Fruit fly (Drosophila melanogaster): ENCODE measurements around the gene CG42449.

The CG42449 gene

dm6 chrX:5639083-5639482, 44.0 kb upstream of the CG42449 start (continued):
- 0 out of 3 replicates have a peak, but pooled peaks have one; percentile 24 for TF ChIP-seq CG8119 (GFP tag; IDR thresholded peaks at IDR 0.05)
- TF ChIP-seq Sox15 (GFP tag; optimal IDR thresholded peaks at IDR 0.05): no peak
- no peak for TF ChIP-seq CG11294 (GFP tag; IDR thresholded peaks at IDR 0.05)
- peak; percentile 32 for TF ChIP-seq achi (GFP tag; optimal IDR thresholded peaks at IDR 0.05)
- no peak for TF ChIP-seq CG6808 (GFP tag; optimal IDR thresholded peaks at IDR 0.05)
- no peak for TF ChIP-seq fd85E (GFP tag; optimal IDR thresholded peaks at IDR 0.05)
- TF ChIP-seq CG4318 (GFP tag; optimal IDR thresholded peaks at IDR 0.05): no peak
- TF ChIP-seq Eip93F (GFP tag; optimal IDR thresholded peaks at IDR 0.05): no peak
- TF ChIP-seq Lpt (GFP tag; optimal IDR thresholded peaks at IDR 0.05): no peak
- peak; percentile 31; the same call in 1 of the 3 replicates for TF ChIP-seq eg (GFP tag; IDR thresholded peaks at IDR 0.05)
- TF ChIP-seq Hr39 (GFP tag; optimal IDR thresholded peaks at IDR 0.05): peak; percentile 33
- no peak for TF ChIP-seq vri (GFP tag; optimal IDR thresholded peaks at IDR 0.05)
- peak; percentile 23 for TF ChIP-seq CG1621 (tag; optimal IDR thresholded peaks at IDR 0.05)

- TF ChIP-seq svp (GFP tag) (peak; percentile 8), Eip75B (GFP tag; optimal IDR thresholded peaks at IDR 0.05) (peak; percentile 1), CG10631 (GFP tag; optimal IDR thresholded peaks at IDR 0.05) (peak; percentile 4), esn (GFP tag; optimal IDR thresholded peaks at IDR 0.05) (peak; percentile 10), CG11762 (GFP tag; optimal IDR thresholded peaks at IDR 0.05; ENCODE audit: insufficient read depth) (no peak), CG32006 (GFP tag; optimal IDR thresholded peaks at IDR 0.05) (peak; percentile 13), CG15336 (GFP tag; IDR thresholded peaks at IDR 0.05) (peak; percentile 35; the same call in 1 of the 2 replicates), Eip93F (GFP tag; optimal IDR thresholded peaks at IDR 0.05) (no peak), CG6854 (GFP tag; optimal IDR thresholded peaks at IDR 0.05) (no peak)
Measured at dm6 chrX:5646228-5646627, 36.8 kb upstream of the CG42449 start.

- peak; percentile 73 for TF ChIP-seq lz (GFP tag; optimal IDR thresholded peaks at IDR 0.05)
- TF ChIP-seq CG3032 (tag; optimal IDR thresholded peaks at IDR 0.05): peak; percentile 72
- peak; percentile 87 for TF ChIP-seq Hr4 (GFP tag; optimal IDR thresholded peaks at IDR 0.05)
- TF ChIP-seq CG10631 (GFP tag; optimal IDR thresholded peaks at IDR 0.05): peak; percentile 74
- peak; percentile 85 for TF ChIP-seq svp (GFP tag)
- peak; percentile 48 for TF ChIP-seq Sox102F (GFP tag; optimal IDR thresholded peaks at IDR 0.05)
- peak; percentile 72; the same call in 1 of the 2 replicates for TF ChIP-seq CG11294 (GFP tag; IDR thresholded peaks at IDR 0.05)
- peak; percentile 63 for TF ChIP-seq CG34406 (GFP tag; optimal IDR thresholded peaks at IDR 0.05)
- peak; percentile 67 for TF ChIP-seq Met (GFP tag; optimal IDR thresholded peaks at IDR 0.05)
- peak; percentile 61 for TF ChIP-seq fd59A (GFP tag; optimal IDR thresholded peaks at IDR 0.05)
- peak; percentile 76 for TF ChIP-seq pdm3 (GFP tag; optimal IDR thresholded peaks at IDR 0.05)
- TF ChIP-seq esn (GFP tag; optimal IDR thresholded peaks at IDR 0.05): peak; percentile 65
- TF ChIP-seq achi (GFP tag; optimal IDR thresholded peaks at IDR 0.05): peak; percentile 70
- peak; percentile 55 for TF ChIP-seq topi (GFP tag; optimal IDR thresholded peaks at IDR 0.05)
- peak; percentile 72 for TF ChIP-seq acj6 (GFP tag; optimal IDR thresholded peaks at IDR 0.05)
- TF ChIP-seq Sox15 (GFP tag; optimal IDR thresholded peaks at IDR 0.05): peak; percentile 19
- TF ChIP-seq dsx (GFP tag; optimal IDR thresholded peaks at IDR 0.05; ENCODE audit: poor library complexity, severe bottlenecking): peak; percentile 69
- no peak for TF ChIP-seq Blimp-1 (GFP tag; optimal IDR thresholded peaks at IDR 0.05)
- TF ChIP-seq Smox (GFP tag; optimal IDR thresholded peaks at IDR 0.05): peak; percentile 58
- TF ChIP-seq spab (GFP tag; optimal IDR thresholded peaks at IDR 0.05): peak; percentile 64
- peak; percentile 62 for TF ChIP-seq CG4318 (GFP tag; optimal IDR thresholded peaks at IDR 0.05)
- no peak for TF ChIP-seq CG6854 (GFP tag; optimal IDR thresholded peaks at IDR 0.05)
- TF ChIP-seq Lpt (GFP tag; optimal IDR thresholded peaks at IDR 0.05): peak; percentile 39
- TF ChIP-seq Eip78C (GFP tag): peak; percentile 93
- TF ChIP-seq eg (GFP tag; IDR thresholded peaks at IDR 0.05): peak; percentile 89
- peak; percentile 79 for TF ChIP-seq CG3919 (GFP tag; optimal IDR thresholded peaks at IDR 0.05)
- TF ChIP-seq salr (GFP tag; optimal IDR thresholded peaks at IDR 0.05): peak; percentile 60 to 64
- no peak for TF ChIP-seq Hr38 (GFP tag; optimal IDR thresholded peaks at IDR 0.05)
- TF ChIP-seq CG11762 (GFP tag; optimal IDR thresholded peaks at IDR 0.05; ENCODE audit: insufficient read depth): peak; percentile 66
- TF ChIP-seq cyc (GFP tag; optimal IDR thresholded peaks at IDR 0.05): peak; percentile 57
- TF ChIP-seq CG31627 (GFP tag; optimal IDR thresholded peaks at IDR 0.05): peak; percentile 66
- no peak for TF ChIP-seq fd85E (GFP tag; optimal IDR thresholded peaks at IDR 0.05)
- TF ChIP-seq CG1621 (tag; optimal IDR thresholded peaks at IDR 0.05): peak; percentile 66
- peak; percentile 9 for TF ChIP-seq vri (GFP tag; optimal IDR thresholded peaks at IDR 0.05)
- peak; percentile 66 for TF ChIP-seq CG10669 (GFP tag; optimal IDR thresholded peaks at IDR 0.05)
- peak; percentile 40 for TF ChIP-seq Ets21C (GFP tag; optimal IDR thresholded peaks at IDR 0.05)
- peak; percentile 59 for TF ChIP-seq Hr39 (GFP tag; optimal IDR thresholded peaks at IDR 0.05)
- TF ChIP-seq Gug (GFP tag; IDR thresholded peaks at IDR 0.05): peak; percentile 82
- TF ChIP-seq CG16779 (tag; optimal IDR thresholded peaks at IDR 0.05): peak; percentile 73
Measured at dm6 chrX:5648437-5648959, 34.5 kb upstream of the CG42449 start, which contains the start of gene OtopLa. OtopLa (minus strand) TSS chrX:5648487.
